Fruit fly (Drosophila melanogaster) whole organism, embryonic: ENCODE data around the gene Vps37B.

Experiments used
- Atf3 ChIP-seq: fragments of 200-800 bp; sonication (Bioruptor generic); optimal IDR thresholded peaks from 3 replicates; lab custom pipeline; 2016; ENCODE audit warnings: missing biosample characterization, missing genetic modification characterization
- Atf6 ChIP-seq: fragments of 200-800 bp; sonication (Bioruptor generic); IDR thresholded peaks from 2 replicates; pipeline ENCODE4 v1.3.6; 2022; ENCODE audit warnings: missing biosample characterization, missing genetic modification characterization
- Bteb2 ChIP-seq: fragments of 200-800 bp; sonication (Bioruptor generic); optimal IDR thresholded peaks from 2 replicates; lab custom pipeline; 2016; ENCODE audit warnings: missing biosample characterization, missing genetic modification characterization
- CG10959 ChIP-seq: fragments of 200-800 bp; sonication (Bioruptor generic); IDR thresholded peaks from 2 replicates; pipeline ENCODE4 v1.3.6; 2022; ENCODE audit warnings: missing biosample characterization, missing genetic modification characterization
- CG12155 ChIP-seq: fragments of 200-800 bp; sonication (Bioruptor generic); optimal IDR thresholded peaks from 3 replicates; lab custom pipeline; 2016; ENCODE audit warnings: missing biosample characterization, missing genetic modification characterization
- CG14014 ChIP-seq: fragments of 200-800 bp; sonication (Bioruptor generic); IDR thresholded peaks from 2 replicates; pipeline ENCODE4 v1.3.6; 2022; ENCODE audit warnings: missing biosample characterization, missing genetic modification characterization
- CG15514 ChIP-seq: fragments of 200-800 bp; sonication (Bioruptor generic); optimal IDR thresholded peaks from 3 replicates; lab custom pipeline; 2017; ENCODE audit warnings: missing biosample characterization, missing genetic modification characterization, mild to moderate bottlenecking, moderate library complexity, missing genetic modification reagents
- CG16813 ChIP-seq: fragments of 200-800 bp; sonication (Bioruptor generic); IDR thresholded peaks from 3 replicates; pipeline ENCODE4 v1.3.6; 2022; ENCODE audit warnings: missing biosample characterization, missing genetic modification characterization; ENCODE audit not compliant: partially characterized antibody
- CG17385 ChIP-seq: fragments of 200-800 bp; sonication (Bioruptor generic); optimal IDR thresholded peaks from 3 replicates; lab custom pipeline; 2018; ENCODE audit warnings: missing biosample characterization, mild to moderate bottlenecking, missing genetic modification characterization
- CG17802 ChIP-seq: fragments of 200-800 bp; sonication (Bioruptor generic); optimal IDR thresholded peaks from 2 replicates; lab custom pipeline; 2018; ENCODE audit warnings: missing biosample characterization, mild to moderate bottlenecking, missing genetic modification characterization, moderate library complexity
- CG18262 ChIP-seq: fragments of 200-800 bp; optimal IDR thresholded peaks from 3 replicates; lab custom pipeline; 2019; ENCODE audit warnings: missing biosample characterization, mild to moderate bottlenecking, missing genetic modification characterization, moderate library complexity
- CG2202 ChIP-seq: fragments of 200-800 bp; sonication (Bioruptor generic); optimal IDR thresholded peaks from 2 replicates; lab custom pipeline; 2018; ENCODE audit warnings: missing biosample characterization, mild to moderate bottlenecking, missing genetic modification characterization
- CG30020 ChIP-seq: fragments of 200-800 bp; optimal IDR thresholded peaks from 2 replicates; lab custom pipeline; 2019; ENCODE audit warnings: missing biosample characterization, mild to moderate bottlenecking, missing genetic modification characterization, moderate library complexity
- CG30431 ChIP-seq: fragments of 200-800 bp; sonication (Bioruptor generic); optimal IDR thresholded peaks from 2 replicates; lab custom pipeline; 2017; ENCODE audit warnings: missing biosample characterization, missing genetic modification characterization
- CG31365 ChIP-seq: fragments of 200-800 bp; sonication (Bioruptor generic); optimal IDR thresholded peaks from 2 replicates; lab custom pipeline; 2018; ENCODE audit warnings: missing biosample characterization, mild to moderate bottlenecking, missing genetic modification characterization
- CG32532 ChIP-seq: fragments of 200-800 bp; sonication (Bioruptor generic); IDR thresholded peaks from 2 replicates; pipeline ENCODE4 v1.3.6; 2022; ENCODE audit warnings: missing biosample characterization, missing genetic modification characterization
- CG3995 ChIP-seq: fragments of 200-800 bp; sonication (Bioruptor generic); optimal IDR thresholded peaks from 3 replicates; lab custom pipeline; 2016; ENCODE audit warnings: missing biosample characterization, missing genetic modification characterization
- CG4282 ChIP-seq: fragments of 200-800 bp; sonication (Bioruptor generic); optimal IDR thresholded peaks from 2 replicates; lab custom pipeline; 2016; ENCODE audit warnings: missing biosample characterization, missing genetic modification characterization
- CG4854 ChIP-seq: fragments of 200-800 bp; sonication (Bioruptor generic); optimal IDR thresholded peaks from 2 replicates; lab custom pipeline; 2016; ENCODE audit warnings: missing biosample characterization, missing genetic modification characterization, inconsistent platforms
- CG7357 ChIP-seq: fragments of 200-800 bp; sonication (Bioruptor generic); IDR thresholded peaks from 3 replicates; pipeline ENCODE4 v1.3.6; 2022; ENCODE audit warnings: missing biosample characterization, missing genetic modification characterization
- CG9876 ChIP-seq: fragments of 200-800 bp; sonication (Bioruptor generic); optimal IDR thresholded peaks from 2 replicates; lab custom pipeline; 2016; ENCODE audit warnings: missing biosample characterization, missing genetic modification characterization
- CG9932 ChIP-seq: fragments of 200-800 bp; sonication (Bioruptor generic); IDR thresholded peaks from 2 replicates; pipeline ENCODE4 v1.3.6; 2022; ENCODE audit warnings: missing biosample characterization, missing genetic modification characterization
- CkIIα-i1 ChIP-seq: fragments of 200-800 bp; sonication (Bioruptor generic); IDR thresholded peaks from 2 replicates; pipeline ENCODE4 v1.3.6; 2022; ENCODE audit warnings: missing biosample characterization, missing genetic modification characterization
- Deaf1 ChIP-seq: fragments of 200-800 bp; optimal IDR thresholded peaks from 3 replicates; lab custom pipeline; 2019; ENCODE audit warnings: missing biosample characterization, mild to moderate bottlenecking, missing genetic modification characterization, moderate library complexity
- Drgx ChIP-seq: fragments of 200-800 bp; sonication (Bioruptor generic); IDR thresholded peaks from 2 replicates; pipeline ENCODE4 v1.3.6; 2022; ENCODE audit warnings: missing biosample characterization, missing genetic modification characterization
- Eip74EF ChIP-seq, 2 experiments: fragments of 200-800 bp in 1 of 2; fragments of >200 bp in 1 of 2; sonication (Bioruptor generic) in 1 of 2; optimal IDR thresholded peaks; 2 replicates each; lab custom pipeline; 2017 to 2019; ENCODE audit warnings: missing biosample characterization in 2 of 2, missing genetic modification characterization in 2 of 2, mild to moderate bottlenecking in 1 of 2, moderate library complexity in 1 of 2
- Gug ChIP-seq: fragments of 200-800 bp; sonication (Bioruptor generic); IDR thresholded peaks from 4 replicates; pipeline ENCODE4 v1.3.6; 2022; ENCODE audit warnings: missing biosample characterization, missing genetic modification characterization
- Hr51 ChIP-seq, 2 experiments: fragments of 200-800 bp; sonication (Bioruptor generic); optimal IDR thresholded peaks; 2 replicates in 1 of 2; 3 replicates in 1 of 2; lab custom pipeline; 2016 to 2018; ENCODE audit warnings: missing biosample characterization in 2 of 2, missing genetic modification characterization in 2 of 2, mild to moderate bottlenecking in 1 of 2, moderate library complexity in 1 of 2
- MBD-R2 ChIP-seq: fragments of 200-800 bp; sonication (Bioruptor generic); IDR thresholded peaks from 2 replicates; pipeline ENCODE4 v1.3.6; 2022; ENCODE audit warnings: missing biosample characterization, missing genetic modification characterization
- Med ChIP-seq: fragments of 200-800 bp; sonication (Bioruptor generic); peaks from one replicate; lab custom pipeline; 2016; ENCODE audit warnings: missing biosample characterization, missing genetic modification characterization, mild to moderate bottlenecking, inconsistent platforms, moderate library complexity
- Mes4 ChIP-seq: fragments of 200-800 bp; sonication (Bioruptor generic); optimal IDR thresholded peaks from 2 replicates; lab custom pipeline; 2016; ENCODE audit warnings: missing biosample characterization, missing genetic modification characterization
- Sry-δ ChIP-seq: fragments of 200-800 bp; sonication (Bioruptor generic); optimal IDR thresholded peaks from 2 replicates; lab custom pipeline; 2016; ENCODE audit warnings: missing biosample characterization, missing genetic modification characterization
- Taf1 ChIP-seq: fragments of 200-800 bp; sonication (Bioruptor generic); IDR thresholded peaks from 2 replicates; pipeline ENCODE4 v1.3.6; 2022; ENCODE audit warnings: missing biosample characterization, missing genetic modification characterization
- aop ChIP-seq: fragments of 200-800 bp; sonication (Bioruptor generic); IDR thresholded peaks from 2 replicates; pipeline ENCODE4 v1.3.6; 2022; ENCODE audit warnings: missing biosample characterization, missing genetic modification characterization
- ase ChIP-seq: fragments of 200-800 bp; sonication (Bioruptor generic); IDR thresholded peaks from 3 replicates; pipeline ENCODE4 v1.3.6; 2022; ENCODE audit warnings: missing biosample characterization, missing genetic modification characterization
- cato ChIP-seq: fragments of 200-800 bp; sonication (Bioruptor generic); optimal IDR thresholded peaks from 2 replicates; lab custom pipeline; 2016; ENCODE audit warnings: missing biosample characterization, missing genetic modification characterization, borderline replicate concordance
- croc ChIP-seq: fragments of 200-800 bp; sonication (Bioruptor generic); conservative IDR thresholded peaks from 3 replicates; pipeline ENCODE4 v1.3.6; 2022; ENCODE audit warnings: missing biosample characterization, missing genetic modification characterization
- crol ChIP-seq: fragments of 200-800 bp; sonication (Bioruptor generic); IDR thresholded peaks from 2 replicates; pipeline ENCODE4 v1.3.6; 2022; ENCODE audit warnings: missing biosample characterization, missing genetic modification characterization
- inv ChIP-seq: fragments of 200-800 bp; sonication (Bioruptor generic); IDR thresholded peaks from 2 replicates; pipeline ENCODE4 v1.3.6; 2022; ENCODE audit warnings: missing biosample characterization, missing genetic modification characterization; ENCODE audit not compliant: partially characterized antibody
- ken ChIP-seq: fragments of 200-800 bp; sonication (Bioruptor generic); IDR thresholded peaks from 3 replicates; pipeline ENCODE4 v1.3.6; 2022; ENCODE audit warnings: missing biosample characterization, missing genetic modification characterization
- lab ChIP-seq: fragments of 200-800 bp; sonication (Bioruptor generic); optimal IDR thresholded peaks from 3 replicates; lab custom pipeline; 2017; ENCODE audit warnings: missing biosample characterization, missing genetic modification characterization, mild to moderate bottlenecking, moderate library complexity, missing genetic modification reagents
- nmo ChIP-seq: fragments of 200-800 bp; sonication (Bioruptor generic); optimal IDR thresholded peaks from 2 replicates; lab custom pipeline; 2018; ENCODE audit warnings: missing biosample characterization, mild to moderate bottlenecking, missing genetic modification characterization, moderate library complexity
- nom ChIP-seq: fragments of 200-800 bp; sonication (Bioruptor generic); optimal IDR thresholded peaks from 2 replicates; lab custom pipeline; 2017; ENCODE audit warnings: missing biosample characterization, missing genetic modification characterization, mild to moderate bottlenecking, moderate library complexity, missing genetic modification reagents
- pzg ChIP-seq: fragments of 200-800 bp; sonication (Bioruptor generic); optimal IDR thresholded peaks from 3 replicates; lab custom pipeline; 2018; ENCODE audit warnings: missing biosample characterization, mild to moderate bottlenecking, missing genetic modification characterization, moderate library complexity
- schlank ChIP-seq: fragments of 200-800 bp; sonication (Bioruptor generic); optimal IDR thresholded peaks from 2 replicates; lab custom pipeline; 2018; ENCODE audit warnings: missing biosample characterization, mild to moderate bottlenecking, missing genetic modification characterization
- slp2 ChIP-seq: fragments of 200-800 bp; sonication (Bioruptor generic); optimal IDR thresholded peaks from 2 replicates; lab custom pipeline; 2016; ENCODE audit warnings: missing biosample characterization, missing genetic modification characterization
- ssp ChIP-seq: fragments of 200-800 bp; sonication (Bioruptor generic); IDR thresholded peaks from 2 replicates; pipeline ENCODE4 v1.3.6; 2022; ENCODE audit warnings: missing biosample characterization, missing genetic modification characterization
- sug ChIP-seq: fragments of 200-800 bp; optimal IDR thresholded peaks from 2 replicates; lab custom pipeline; 2019; ENCODE audit warnings: missing biosample characterization, mild to moderate bottlenecking, missing genetic modification characterization, moderate library complexity
- tio ChIP-seq: fragments of 200-800 bp; sonication (Bioruptor generic); optimal IDR thresholded peaks from 2 replicates; lab custom pipeline; 2017; ENCODE audit warnings: missing biosample characterization, missing genetic modification characterization, inconsistent platforms
- toy ChIP-seq: fragments of 200-800 bp; sonication (Bioruptor generic); IDR thresholded peaks from 2 replicates; pipeline ENCODE4 v1.3.6; 2022; ENCODE audit warnings: missing biosample characterization, missing genetic modification characterization
- trem ChIP-seq: fragments of 200-800 bp; optimal IDR thresholded peaks from 3 replicates; lab custom pipeline; 2019; ENCODE audit warnings: missing biosample characterization, mild to moderate bottlenecking, missing genetic modification characterization, moderate library complexity
- zen ChIP-seq: fragments of 200-800 bp; sonication (Bioruptor generic); optimal IDR thresholded peaks from 3 replicates; lab custom pipeline; 2018; ENCODE audit warnings: missing biosample characterization, mild to moderate bottlenecking, missing genetic modification characterization, moderate library complexity

Gene Vps37B

dm6 chr3R:5223135-5223534 lies 2.8 kb upstream of the Vps37B start, which contains the start of gene CG2604 (continued):
- no peak for TF ChIP-seq CG30431 (GFP tag; lab: Kevin White, UChicago)
- no peak for TF ChIP-seq nmo (GFP tag; lab: Kevin White, UChicago)
- TF ChIP-seq CG17802 (tag; lab: Kevin White, UChicago), result peak; percentile 55
- TF ChIP-seq pzg (GFP tag; lab: Kevin White, UChicago), result peak; percentile 45
- peak; percentile 94 for TF ChIP-seq ssp (GFP tag; lab: Robert Waterston, UW)
- TF ChIP-seq CG31365 (tag; lab: Kevin White, UChicago), result no peak
- no peak for TF ChIP-seq Atf3 (GFP tag; lab: Kevin White, UChicago)
- no peak for TF ChIP-seq ken (GFP tag; lab: Robert Waterston, UW)
- TF ChIP-seq schlank (tag; lab: Kevin White, UChicago), result no peak
- no peak for TF ChIP-seq tio (GFP tag; lab: Kevin White, UChicago)
- TF ChIP-seq sug (tag; lab: Kevin White, UChicago), result peak; percentile 23
- no peak for TF ChIP-seq CG12155 (GFP tag; lab: Kevin White, UChicago)
- no peak for TF ChIP-seq Gug (GFP tag; lab: Robert Waterston, UW)
- TF ChIP-seq lab (GFP tag; lab: Kevin White, UChicago), result no peak
- no peak for TF ChIP-seq Taf1 (GFP tag; lab: Robert Waterston, UW)
- peak; percentile 29; the same call in 1 of the 2 replicates for TF ChIP-seq MBD-R2 (GFP tag; lab: Robert Waterston, UW)
- no peak for TF ChIP-seq zen (tag; lab: Kevin White, UChicago)
- TF ChIP-seq Sry-δ (GFP tag; lab: Kevin White, UChicago), result no peak
- no peak for TF ChIP-seq CkIIα-i1 (GFP tag; lab: Robert Waterston, UW)
- TF ChIP-seq CG30020 (tag; lab: Kevin White, UChicago), result peak; percentile 79
- no peak for TF ChIP-seq Hr51 (GFP tag; optimal IDR thresholded peaks at IDR 0.05; lab: Kevin White, UChicago)
- TF ChIP-seq Drgx, result peak; percentile 50
- no peak for TF ChIP-seq CG2202 (tag; lab: Kevin White, UChicago)
- TF ChIP-seq crol (GFP tag; lab: Robert Waterston, UW), result no peak
- TF ChIP-seq CG3995, result peak; percentile 65
- TF ChIP-seq CG14014, result no peak
- TF ChIP-seq CG7357, result peak; percentile 92
- no peak for TF ChIP-seq CG4282 (GFP tag; lab: Kevin White, UChicago)
- no peak for TF ChIP-seq CG9932 (GFP tag; lab: Robert Waterston, UW)
- TF ChIP-seq toy (GFP tag; lab: Robert Waterston, UW), result no peak
- no peak for TF ChIP-seq CG18262 (tag; lab: Kevin White, UChicago)
- TF ChIP-seq ase (GFP tag; lab: Robert Waterston, UW), result no peak
- TF ChIP-seq CG4854, result no peak
- peak in 1 of 2 experiments; percentile 57 for TF ChIP-seq Eip74EF (GFP tag; optimal IDR thresholded peaks at IDR 0.05; lab: Kevin White, UChicago)
- peak; percentile 61 for TF ChIP-seq CG15514 (GFP tag; lab: Kevin White, UChicago)
- TF ChIP-seq Deaf1, result no peak
- TF ChIP-seq Atf6 (GFP tag; lab: Robert Waterston, UW), result no peak
- no peak for TF ChIP-seq slp2
- no peak for TF ChIP-seq Bteb2
- TF ChIP-seq CG17385 (GFP tag; lab: Kevin White, UChicago), result no peak
- no peak for TF ChIP-seq aop (GFP tag; lab: Robert Waterston, UW)
- no peak for TF ChIP-seq Mes4 (GFP tag; lab: Kevin White, UChicago)
- TF ChIP-seq cato (GFP tag; lab: Kevin White, UChicago), result no peak
- no peak for TF ChIP-seq inv (GFP tag; lab: Robert Waterston, UW)
- no peak for TF ChIP-seq croc (GFP tag; lab: Robert Waterston, UW)
- TF ChIP-seq trem, result no peak
- TF ChIP-seq CG16813 (GFP tag; lab: Robert Waterston, UW), result no peak
- peak; percentile 86 for TF ChIP-seq nom
- 0 out of 2 replicates have a peak, but pooled peaks have one; percentile 44 for TF ChIP-seq CG32532 (GFP tag; lab: Robert Waterston, UW)
- TF ChIP-seq Med (GFP tag; lab: Kevin White, UChicago), result peak; percentile 74
- TF ChIP-seq CG9876, result no peak
- TF ChIP-seq CG10959, result no peak
